Worm (Caenorhabditis elegans): ENCODE measurements around the gene EGAP5.1.

Gene EGAP5.1

DNA sequence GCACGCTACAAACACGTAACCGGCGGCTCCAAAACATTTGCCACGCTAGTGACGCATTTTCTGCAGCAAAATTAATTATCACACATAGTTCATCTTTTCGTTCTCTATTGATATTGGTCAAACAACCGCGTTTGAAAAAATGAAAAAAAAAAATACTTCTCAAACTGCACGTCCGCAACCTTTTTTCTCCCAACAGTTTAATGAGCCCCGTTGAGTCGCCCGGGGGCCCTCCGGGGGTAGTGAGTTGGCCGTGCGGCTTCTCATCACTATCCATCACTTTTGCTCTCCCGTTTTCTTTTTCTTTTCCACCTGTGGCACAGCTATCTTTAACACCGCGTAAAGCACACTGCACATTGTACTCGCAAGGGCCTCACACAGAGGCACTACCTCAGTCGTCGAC, 46.6 kb downstream of the EGAP5.1 start:
- no peak for TF ChIP-seq flh-1 (GFP tag; optimal IDR thresholded peaks at IDR 0.05)
- no peak for TF ChIP-seq unc-39 (tag; optimal IDR thresholded peaks at IDR 0.05)
- TF ChIP-seq elt-3 (tag; optimal IDR thresholded peaks at IDR 0.05), result no peak
- TF ChIP-seq lin-13 (tag; optimal IDR thresholded peaks at IDR 0.05), result no peak
- TF ChIP-seq bed-3 (GFP tag; optimal IDR thresholded peaks at IDR 0.05), result no peak
- no peak for TF ChIP-seq sem-2 (GFP tag; optimal IDR thresholded peaks at IDR 0.05)
- TF ChIP-seq unc-120 (tag; optimal IDR thresholded peaks at IDR 0.05; ENCODE audit: poor library complexity, severe bottlenecking), result peak; percentile 32
- peak; percentile 41 for TF ChIP-seq hlh-1 (tag; optimal IDR thresholded peaks at IDR 0.05)

DNA sequence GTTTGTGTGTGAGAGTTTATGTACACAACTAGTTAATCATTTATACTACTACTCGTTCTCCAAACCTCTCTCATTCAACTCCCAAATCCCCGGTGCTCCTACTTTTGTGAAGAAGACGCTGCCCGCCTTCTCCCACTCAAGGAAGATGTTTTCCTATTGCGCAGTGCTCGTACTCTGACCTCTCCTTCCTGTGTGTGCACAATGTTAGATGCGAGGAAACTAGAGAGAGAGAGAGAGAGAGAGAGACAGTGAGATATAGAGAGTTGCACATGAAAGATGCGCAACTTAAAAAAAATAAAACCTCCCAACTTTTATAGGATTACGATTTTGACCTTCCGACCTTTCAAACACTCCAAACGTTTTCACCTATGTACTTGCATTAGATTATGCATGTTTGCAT, 47.7 kb downstream of the EGAP5.1 start:
- TF ChIP-seq ham-2 (GFP tag; optimal IDR thresholded peaks at IDR 0.05) (no peak), hlh-1 (tag; optimal IDR thresholded peaks at IDR 0.05) (no peak), nhr-237 (tag; optimal IDR thresholded peaks at IDR 0.05) (no peak), ztf-11 (tag; optimal IDR thresholded peaks at IDR 0.05) (no peak), bed-3 (GFP tag; optimal IDR thresholded peaks at IDR 0.05) (no peak), sptf-1 (tag; optimal IDR thresholded peaks at IDR 0.05) (no peak), nhr-28 (tag; optimal IDR thresholded peaks at IDR 0.05) (no peak), unc-62 (GFP tag; optimal IDR thresholded peaks at IDR 0.05) (no peak), tbx-8 (GFP tag; optimal IDR thresholded peaks at IDR 0.05) (no peak), elt-1 (tag; optimal IDR thresholded peaks at IDR 0.05; ENCODE audit: borderline replicate concordance, insufficient read depth) (no peak), nhr-2 (tag; optimal IDR thresholded peaks at IDR 0.05) (no peak), mls-2 (tag; optimal IDR thresholded peaks at IDR 0.05) (no peak), flh-1 (GFP tag; optimal IDR thresholded peaks at IDR 0.05) (no peak), mep-1 (tag; optimal IDR thresholded peaks at IDR 0.05) (peak; percentile 20), sem-2 (GFP tag; optimal IDR thresholded peaks at IDR 0.05) (no peak), ceh-43 (GFP tag; optimal IDR thresholded peaks at IDR 0.05) (no peak), zip-8 (tag; optimal IDR thresholded peaks at IDR 0.05) (no peak), lin-32 (GFP tag; optimal IDR thresholded peaks at IDR 0.05) (no peak), nhr-12 (tag; optimal IDR thresholded peaks at IDR 0.05) (no peak), cnd-1 (tag; optimal IDR thresholded peaks at IDR 0.05) (no peak), M03D4.4 (tag; optimal IDR thresholded peaks at IDR 0.05) (peak; percentile 14), nhr-76 (tag; optimal IDR thresholded peaks at IDR 0.05) (no peak), blmp-1 (tag; optimal IDR thresholded peaks at IDR 0.05) (no peak), ces-1 (GFP tag; optimal IDR thresholded peaks at IDR 0.05) (peak; percentile 58), unc-120 (tag; optimal IDR thresholded peaks at IDR 0.05; ENCODE audit: poor library complexity, severe bottlenecking) (no peak), drap-1 (GFP tag; optimal IDR thresholded peaks at IDR 0.05) (no peak), pha-4 (tag; optimal IDR thresholded peaks at IDR 0.05) (peak; percentile 20)

DNA sequence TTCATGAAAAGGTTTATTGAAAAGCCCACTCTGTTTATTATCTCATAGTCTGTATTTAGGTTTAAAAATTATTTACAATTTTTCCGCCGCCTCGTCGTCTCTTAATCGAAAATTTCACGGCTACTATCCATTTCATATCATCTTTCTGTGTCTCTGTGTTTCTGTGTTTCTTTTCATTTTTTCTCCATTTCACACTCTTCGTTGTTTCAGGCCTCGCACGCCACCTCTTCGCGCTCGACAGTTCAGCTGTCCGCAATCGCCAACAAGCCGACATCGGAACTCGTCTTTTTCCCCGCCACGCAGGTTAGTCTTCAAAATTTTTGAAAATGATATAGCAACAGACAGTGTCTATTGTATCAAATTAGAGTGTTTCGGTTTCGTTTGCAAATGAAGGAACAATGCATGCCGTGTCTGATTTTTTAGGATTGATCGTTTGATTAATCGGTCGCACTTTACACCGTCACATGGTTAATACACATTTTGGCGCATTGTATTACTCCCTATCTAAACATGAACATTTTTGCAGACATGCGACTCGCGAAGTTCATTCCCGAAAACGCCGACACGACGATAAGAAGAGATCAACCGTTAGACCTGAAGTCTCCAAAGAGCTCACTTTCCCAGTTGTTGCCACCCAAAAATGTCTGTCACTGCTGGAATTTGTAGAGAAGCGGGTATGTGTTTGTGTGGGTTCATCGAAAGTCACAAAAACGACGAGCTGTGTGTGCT, 48.2 kb downstream of the EGAP5.1 start:
- TF ChIP-seq cnd-1 (tag; optimal IDR thresholded peaks at IDR 0.05), result no peak
- TF ChIP-seq blmp-1 (tag; optimal IDR thresholded peaks at IDR 0.05), result no peak
- no peak for TF ChIP-seq unc-62 (GFP tag; optimal IDR thresholded peaks at IDR 0.05)
- no peak for TF ChIP-seq flh-1 (GFP tag; optimal IDR thresholded peaks at IDR 0.05)
- no peak for TF ChIP-seq elt-1 (tag; optimal IDR thresholded peaks at IDR 0.05; ENCODE audit: borderline replicate concordance, insufficient read depth)
- TF ChIP-seq zip-8 (tag; optimal IDR thresholded peaks at IDR 0.05), result no peak
- no peak for TF ChIP-seq ces-1 (GFP tag; optimal IDR thresholded peaks at IDR 0.05)
- no peak for TF ChIP-seq ham-2 (GFP tag; optimal IDR thresholded peaks at IDR 0.05)
- TF ChIP-seq ceh-83 (GFP tag; optimal IDR thresholded peaks at IDR 0.05), result no peak
- no peak for TF ChIP-seq M03D4.4 (tag; optimal IDR thresholded peaks at IDR 0.05)
- no peak for TF ChIP-seq snpc-4 (tag; optimal IDR thresholded peaks at IDR 0.05)

DNA sequence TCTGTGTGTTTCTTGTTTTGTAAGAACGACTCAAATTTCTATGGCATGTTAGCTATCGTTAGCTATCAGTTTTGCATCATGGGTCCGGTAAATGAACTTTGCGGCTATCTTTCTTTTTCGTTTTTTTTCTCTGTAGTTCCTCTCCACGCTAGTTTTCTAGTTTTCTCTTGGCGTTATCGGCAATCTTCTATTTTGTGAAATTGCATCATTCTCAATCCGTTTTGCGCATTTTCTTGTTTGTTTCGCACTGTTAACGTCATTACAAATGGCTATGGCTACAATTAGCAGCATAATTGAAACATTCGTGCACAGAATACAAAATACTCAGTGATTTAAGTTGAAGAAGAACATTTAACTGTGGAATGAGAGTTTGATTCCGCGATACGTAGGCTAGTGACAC, 50.2 kb downstream of the EGAP5.1 start:
- no peak for TF ChIP-seq M03D4.4 (tag; optimal IDR thresholded peaks at IDR 0.05)
- no peak for TF ChIP-seq unc-120 (tag; optimal IDR thresholded peaks at IDR 0.05; ENCODE audit: poor library complexity, severe bottlenecking)
- no peak for TF ChIP-seq sptf-1 (tag; optimal IDR thresholded peaks at IDR 0.05)

All from whole organism, mixed stage, embryonic.